Worm (Caenorhabditis elegans): ENCODE measurements around the gene T13C2.7.

T13C2.7 gene

DNA sequence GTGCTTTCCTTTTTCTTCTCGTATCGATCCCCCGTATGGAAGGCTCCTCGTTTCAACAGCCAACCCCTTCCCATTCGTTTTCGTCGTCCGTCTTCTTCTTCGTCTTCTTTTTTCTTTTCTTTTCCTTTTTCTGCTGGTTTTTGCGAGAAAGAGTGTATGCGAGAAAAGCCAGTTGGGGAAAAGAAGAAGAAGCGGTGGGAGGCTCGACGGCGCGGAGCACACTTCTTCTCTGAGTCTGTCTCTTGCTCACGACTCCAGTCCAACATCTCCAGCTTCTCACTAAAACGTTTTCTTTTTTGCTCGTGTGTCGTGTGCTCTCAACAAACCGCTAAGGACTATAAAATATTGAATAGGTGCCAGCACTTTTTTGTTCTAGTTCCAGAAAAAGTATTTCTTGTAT, 29.3 kb downstream of the T13C2.7 start (continued):
- TF ChIP-seq hlh-17 (GFP tag; optimal IDR thresholded peaks at IDR 0.05; ENCODE audit: borderline replicate concordance) (no peak), mab-9 (GFP tag; IDR thresholded peaks at IDR 0.05) (no peak), mep-1 (tag; optimal IDR thresholded peaks at IDR 0.05) (peak; percentile 22), fos-1 (tag; optimal IDR thresholded peaks at IDR 0.05) (no peak), zip-4 (GFP tag; optimal IDR thresholded peaks at IDR 0.05) (no peak), pqm-1 (tag; optimal IDR thresholded peaks at IDR 0.05) (no peak), nhr-28 (tag; optimal IDR thresholded peaks at IDR 0.05) (no peak), unc-130 (tag; optimal IDR thresholded peaks at IDR 0.05) (no peak), rnt-1 (tag; optimal IDR thresholded peaks at IDR 0.05) (no peak), nhr-47 (tag; optimal IDR thresholded peaks at IDR 0.05) (peak; percentile 29), mef-2 (tag; optimal IDR thresholded peaks at IDR 0.05) (no peak), fkh-10 (GFP tag; optimal IDR thresholded peaks at IDR 0.05) (peak; percentile 12), dsc-1 (tag; optimal IDR thresholded peaks at IDR 0.05) (no peak), lin-13 (GFP tag; optimal IDR thresholded peaks at IDR 0.05) (no peak), ceh-82 (tag; optimal IDR thresholded peaks at IDR 0.05) (peak in 1 of 3 experiments; percentile 31), pag-3 (tag; optimal IDR thresholded peaks at IDR 0.05; ENCODE audit: borderline replicate concordance, insufficient read depth) (no peak), C04F5.9 (tag; optimal IDR thresholded peaks at IDR 0.05) (no peak), aha-1 (tag; optimal IDR thresholded peaks at IDR 0.05) (no peak), nhr-237 (tag; optimal IDR thresholded peaks at IDR 0.05) (no peak), tlp-1 (tag; optimal IDR thresholded peaks at IDR 0.05) (no peak), lin-35 (GFP tag; optimal IDR thresholded peaks at IDR 0.05) (peak in 1 of 2 experiments; percentile 5), nhr-12 (tag; optimal IDR thresholded peaks at IDR 0.05) (no peak), tbx-2 (tag; optimal IDR thresholded peaks at IDR 0.05) (peak; percentile 21), lir-3 (tag; optimal IDR thresholded peaks at IDR 0.05; ENCODE audit: poor library complexity) (no peak), egl-27 (tag; optimal IDR thresholded peaks at IDR 0.05) (no peak), C34B4.2 (tag; optimal IDR thresholded peaks at IDR 0.05) (no peak), vab-15 (tag; optimal IDR thresholded peaks at IDR 0.05) (no peak), lin-14 (GFP tag; optimal IDR thresholded peaks at IDR 0.05) (peak; percentile 78), elt-3 (tag; optimal IDR thresholded peaks at IDR 0.05) (no peak), lin-39 (tag; optimal IDR thresholded peaks at IDR 0.05) (no peak), snpc-4 (tag; optimal IDR thresholded peaks at IDR 0.05) (no peak)

DNA sequence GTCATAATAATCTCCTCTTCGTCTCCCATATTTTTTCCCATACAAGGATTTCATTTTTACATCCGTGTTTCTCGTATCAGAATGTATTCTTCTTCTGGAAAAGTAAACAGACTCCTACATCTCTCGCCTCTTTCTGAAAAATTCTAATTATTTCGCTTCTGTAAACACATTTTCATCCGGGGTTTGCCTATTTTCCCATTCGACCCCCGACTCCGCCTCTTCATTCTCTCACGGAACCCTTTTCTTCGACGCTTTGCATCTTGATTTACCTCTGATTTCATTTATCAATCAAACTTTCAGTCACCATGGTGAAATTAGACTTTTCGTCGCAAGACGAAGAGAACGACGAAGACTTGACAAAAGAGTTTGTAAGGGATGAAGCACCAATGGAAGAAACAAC, 31.5 kb downstream of the T13C2.7 start, which contains the start of gene snt-1:
snt-1 (plus strand) TSS at position 301 of the 400 bp plus-strand sequence.
- TF ChIP-seq sptf-1 (tag; optimal IDR thresholded peaks at IDR 0.05), result no peak
- TF ChIP-seq dsc-1 (tag; optimal IDR thresholded peaks at IDR 0.05), result peak; percentile 79
- no peak for TF ChIP-seq C16A3.4 (tag; optimal IDR thresholded peaks at IDR 0.05)
- TF ChIP-seq grh-1 (GFP tag; IDR thresholded peaks at IDR 0.05), result 0 out of 2 replicates have a peak, but pooled peaks have one; percentile 11

DNA sequence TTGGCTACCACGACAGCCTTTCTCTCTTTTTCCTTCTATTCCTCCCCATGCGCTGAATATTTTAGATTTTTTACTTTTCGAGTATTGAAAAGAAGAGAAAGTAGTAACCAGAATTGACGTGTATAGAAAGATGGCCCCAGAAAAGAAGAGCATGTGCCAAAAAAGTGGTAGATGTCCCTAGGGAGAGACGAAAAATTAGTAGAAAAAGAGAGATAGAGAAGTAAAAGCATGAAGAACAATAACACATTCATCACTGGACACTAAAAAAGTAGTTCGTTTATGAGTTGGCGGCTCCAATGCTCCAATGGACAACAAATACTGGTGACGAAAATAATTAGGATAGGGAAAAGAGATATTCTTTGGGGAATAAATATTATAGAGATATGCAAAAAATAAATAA, 33.3 kb downstream of the T13C2.7 start:
- TF ChIP-seq C34B4.2 (tag; optimal IDR thresholded peaks at IDR 0.05), result no peak
- no peak for TF ChIP-seq fkh-8 (tag; optimal IDR thresholded peaks at IDR 0.05)
- no peak for TF ChIP-seq nhr-77 (tag; optimal IDR thresholded peaks at IDR 0.05)
- TF ChIP-seq unc-30 (tag; optimal IDR thresholded peaks at IDR 0.05), result no peak
- no peak for TF ChIP-seq nhr-11 (tag; optimal IDR thresholded peaks at IDR 0.05)
- TF ChIP-seq pqm-1 (tag; optimal IDR thresholded peaks at IDR 0.05), result no peak
- no peak for TF ChIP-seq hpl-2 (GFP tag; optimal IDR thresholded peaks at IDR 0.05)
- no peak for TF ChIP-seq xbp-1 (tag; optimal IDR thresholded peaks at IDR 0.05)
- peak; percentile 74 for TF ChIP-seq lin-14 (GFP tag; optimal IDR thresholded peaks at IDR 0.05)

Data from whole organism, L1 larva.